Worm (Caenorhabditis elegans) whole organism, young adult: ENCODE measurements around the gene ztf-30.

Experiments used
- D2030.7 ChIP-seq: fragments of 200-800 bp; sonication (Bioruptor generic); IDR thresholded peaks from 2 replicates; pipeline ENCODE4 v1.3.6; 2022; ENCODE audit warnings: missing genetic modification reagents, missing genetic modification characterization, missing compliant biosample characterization
- F33H1.4 ChIP-seq: fragments of 200-800 bp; sonication (Bioruptor generic); IDR thresholded peaks from 2 replicates; pipeline ENCODE4 v1.3.6; 2022; ENCODE audit warnings: missing genetic modification reagents, missing genetic modification characterization, missing compliant biosample characterization
- F39B2.1 ChIP-seq: fragments of 200-800 bp; sonication (Bioruptor generic); IDR thresholded peaks from 2 replicates; pipeline ENCODE4 v1.3.6; 2022; ENCODE audit warnings: missing genetic modification reagents, missing genetic modification characterization, missing compliant biosample characterization
- F55B11.4 ChIP-seq: sonication (generic microtip); optimal IDR thresholded peaks from 2 replicates; lab custom pipeline; 2016; ENCODE audit warnings: missing compliant biosample characterization, missing genetic modification characterization, borderline replicate concordance; ENCODE audit not compliant: insufficient read depth
- K11D2.4 ChIP-seq: fragments of 200-800 bp; sonication (Bioruptor generic); IDR thresholded peaks from 2 replicates; pipeline ENCODE4 v1.3.6; 2022; ENCODE audit warnings: missing genetic modification reagents, missing genetic modification characterization, missing compliant biosample characterization
- Y53F4B.3 ChIP-seq: fragments of 200-800 bp; sonication (Bioruptor generic); IDR thresholded peaks from 2 replicates; pipeline ENCODE4 v1.3.6; 2022; ENCODE audit warnings: missing genetic modification reagents, missing genetic modification characterization, missing compliant biosample characterization
- Y53G8AR.9 ChIP-seq: fragments of 200-800 bp; sonication (Bioruptor generic); conservative IDR thresholded peaks from 2 replicates; pipeline ENCODE4 v1.3.6; 2022; ENCODE audit warnings: missing genetic modification reagents, missing genetic modification characterization, missing compliant biosample characterization
- Y79H2A.3 ChIP-seq: fragments of 200-800 bp; sonication (Bioruptor generic); conservative IDR thresholded peaks from 2 replicates; pipeline ENCODE4 v1.3.6; 2022; ENCODE audit warnings: missing genetic modification reagents, missing genetic modification characterization, missing compliant biosample characterization
- attf-3 ChIP-seq: fragments of 200-800 bp; sonication (Bioruptor generic); conservative IDR thresholded peaks from 2 replicates; pipeline ENCODE4 v1.3.6; 2022; ENCODE audit warnings: missing genetic modification reagents, missing genetic modification characterization, missing compliant biosample characterization
- attf-5 ChIP-seq: fragments of 200-800 bp; sonication (Bioruptor generic); optimal IDR thresholded peaks from 2 replicates; lab custom pipeline; 2018; ENCODE audit warnings: mild to moderate bottlenecking, missing genetic modification characterization, missing compliant biosample characterization
- ceh-100 ChIP-seq: fragments of 200-800 bp; sonication (Bioruptor generic); IDR thresholded peaks from 2 replicates; pipeline ENCODE4 v1.3.6; 2022; ENCODE audit warnings: missing genetic modification reagents, missing genetic modification characterization, missing compliant biosample characterization
- ceh-91 ChIP-seq: fragments of 200-800 bp; sonication (Bioruptor generic); IDR thresholded peaks from 2 replicates; pipeline ENCODE4 v1.3.6; 2022; ENCODE audit warnings: missing genetic modification reagents, missing genetic modification characterization, missing compliant biosample characterization
- dox-1 ChIP-seq: fragments of 200-800 bp; sonication (Bioruptor generic); IDR thresholded peaks from 2 replicates; pipeline ENCODE4 v1.3.6; 2022; ENCODE audit warnings: missing genetic modification reagents, missing genetic modification characterization, missing compliant biosample characterization
- dpl-1 ChIP-seq: fragments of 150-350 bp; optimal IDR thresholded peaks from 2 replicates; lab custom pipeline; 2014; ENCODE audit warnings: missing biosample characterization, missing genetic modification reagents, missing genetic modification characterization
- efl-1 ChIP-seq: fragments of 150-350 bp; optimal IDR thresholded peaks from 2 replicates; lab custom pipeline; 2014; ENCODE audit warnings: missing biosample characterization, missing genetic modification reagents, missing genetic modification characterization
- ekl-4 ChIP-seq: fragments of 200-800 bp; sonication (Bioruptor generic); IDR thresholded peaks from 2 replicates; pipeline ENCODE4 v1.3.6; 2022; ENCODE audit warnings: missing genetic modification reagents, missing genetic modification characterization, missing compliant biosample characterization
- fkh-3 ChIP-seq: sonication (generic microtip); optimal IDR thresholded peaks from 2 replicates; lab custom pipeline; 2016; ENCODE audit warnings: mild to moderate bottlenecking, missing genetic modification characterization, missing compliant biosample characterization
- hmg-1.2 ChIP-seq: fragments of 200-800 bp; sonication (Bioruptor generic); IDR thresholded peaks from 2 replicates; pipeline ENCODE4 v1.3.6; 2022; ENCODE audit warnings: missing genetic modification reagents, missing genetic modification characterization, missing compliant biosample characterization
- hmg-20 ChIP-seq: fragments of 200-800 bp; sonication (Bioruptor generic); IDR thresholded peaks from 2 replicates; pipeline ENCODE4 v1.3.6; 2022; ENCODE audit warnings: missing genetic modification reagents, missing genetic modification characterization, missing compliant biosample characterization
- hsf-1 ChIP-seq: fragments of 200-800 bp; sonication (Bioruptor generic); IDR thresholded peaks from 2 replicates; pipeline ENCODE4 v1.3.6; 2022; ENCODE audit warnings: missing genetic modification reagents, missing genetic modification characterization, missing compliant biosample characterization
- let-526 ChIP-seq: fragments of 200-800 bp; sonication (Bioruptor generic); IDR thresholded peaks from 2 replicates; pipeline ENCODE4 v1.3.6; 2022; ENCODE audit warnings: missing genetic modification reagents, missing genetic modification characterization, missing compliant biosample characterization
- lin-35 ChIP-seq, 3 experiments: fragments of 150-350 bp in 2 of 3; sonication (generic microtip) in 1 of 3; optimal IDR thresholded peaks; 2 replicates each; lab custom pipeline; 2014 to 2018; ENCODE audit warnings: missing biosample characterization in 3 of 3, missing genetic modification characterization in 3 of 3, missing genetic modification reagents in 3 of 3
- lin-40 ChIP-seq: sonication (generic microtip); optimal IDR thresholded peaks from 2 replicates; lab custom pipeline; 2016; ENCODE audit warnings: missing genetic modification characterization, mild to moderate bottlenecking, missing compliant biosample characterization, missing genotype, missing genetic modification reagents
- lin-54 ChIP-seq: fragments of 200-800 bp; sonication (Bioruptor generic); optimal IDR thresholded peaks from 2 replicates; lab custom pipeline; 2018; ENCODE audit warnings: mild to moderate bottlenecking, missing genetic modification characterization, missing compliant biosample characterization
- lir-1 ChIP-seq: fragments of 200-800 bp; sonication (Bioruptor generic); conservative IDR thresholded peaks from 2 replicates; pipeline ENCODE4 v1.3.6; 2022; ENCODE audit warnings: missing genetic modification reagents, missing genetic modification characterization, missing compliant biosample characterization
- lsl-1 ChIP-seq: fragments of 200-800 bp; sonication (Bioruptor generic); optimal IDR thresholded peaks from 2 replicates; lab custom pipeline; 2018; ENCODE audit warnings: mild to moderate bottlenecking, missing genetic modification characterization, moderate library complexity, missing compliant biosample characterization
- madf-3 ChIP-seq: fragments of 200-800 bp; sonication (Bioruptor generic); IDR thresholded peaks from 2 replicates; pipeline ENCODE4 v1.3.6; 2022; ENCODE audit warnings: missing genetic modification reagents, missing genetic modification characterization, missing compliant biosample characterization
- madf-6 ChIP-seq: fragments of 200-800 bp; sonication (Bioruptor generic); IDR thresholded peaks from 2 replicates; pipeline ENCODE4 v1.3.6; 2022; ENCODE audit warnings: missing genetic modification reagents, missing genetic modification characterization, missing compliant biosample characterization
- mcd-1 ChIP-seq: fragments of 200-800 bp; sonication (Bioruptor generic); IDR thresholded peaks from 2 replicates; pipeline ENCODE4 v1.3.6; 2022; ENCODE audit warnings: missing genetic modification reagents, missing genetic modification characterization, missing compliant biosample characterization
- pbrm-1 ChIP-seq: fragments of 200-800 bp; sonication (Bioruptor generic); IDR thresholded peaks from 2 replicates; pipeline ENCODE4 v1.3.6; 2022; ENCODE audit warnings: missing genetic modification reagents, missing genetic modification characterization, missing compliant biosample characterization
- pha-4 ChIP-seq: fragments of 150-350 bp; sonication (generic microtip); optimal IDR thresholded peaks from 2 replicates; lab custom pipeline; 2014; ENCODE audit warnings: missing biosample characterization, missing genetic modification reagents, missing genetic modification characterization
- rcor-1 ChIP-seq: fragments of 200-800 bp; sonication (Bioruptor generic); IDR thresholded peaks from 2 replicates; pipeline ENCODE4 v1.3.6; 2022; ENCODE audit warnings: missing genetic modification reagents, missing genetic modification characterization, missing compliant biosample characterization
- rpc-1 ChIP-seq, 2 experiments: fragments of 150-350 bp in 1 of 2; sonication (generic microtip) in 1 of 2; optimal IDR thresholded peaks; 2 replicates each; lab custom pipeline; 2014 to 2018; ENCODE audit warnings: missing biosample characterization in 1 of 2, missing genetic modification characterization in 1 of 2, missing genetic modification reagents in 1 of 2, missing genotype in 1 of 2
- snpc-3.4 ChIP-seq: sonication (generic microtip); optimal IDR thresholded peaks from 2 replicates; lab custom pipeline; 2017; ENCODE audit warnings: missing genetic modification characterization, mild to moderate bottlenecking, missing compliant biosample characterization, antibody characterized with exemption, moderate library complexity, missing genotype, missing genetic modification reagents
- somi-1 ChIP-seq: fragments of 200-800 bp; sonication (Bioruptor generic); optimal IDR thresholded peaks from 2 replicates; lab custom pipeline; 2018; ENCODE audit warnings: mild to moderate bottlenecking, missing genetic modification characterization, missing compliant biosample characterization
- tbp1 ChIP-seq: fragments of 200-800 bp; sonication (Bioruptor generic); optimal IDR thresholded peaks from 2 replicates; lab custom pipeline; 2018; ENCODE audit warnings: mild to moderate bottlenecking, missing genetic modification characterization, missing compliant biosample characterization
- tbx-9 ChIP-seq: sonication (generic microtip); optimal IDR thresholded peaks from 2 replicates; lab custom pipeline; 2016; ENCODE audit warnings: borderline replicate concordance, missing genetic modification characterization, inconsistent platforms, missing compliant biosample characterization
- unc-130 ChIP-seq: sonication (generic microtip); optimal IDR thresholded peaks from 2 replicates; lab custom pipeline; 2016; ENCODE audit warnings: missing genetic modification reagents, missing genetic modification characterization, missing compliant biosample characterization
- xnd-1 ChIP-seq: sonication (generic microtip); optimal IDR thresholded peaks from 2 replicates; lab custom pipeline; 2016; ENCODE audit warnings: missing genotype, missing genetic modification reagents, missing genetic modification characterization, missing compliant biosample characterization
- ztf-18 ChIP-seq: sonication (generic microtip); optimal IDR thresholded peaks from 2 replicates; lab custom pipeline; 2016; ENCODE audit warnings: missing genotype, mild to moderate bottlenecking, missing genetic modification characterization, missing compliant biosample characterization
- ztf-6 ChIP-seq: fragments of 200-800 bp; sonication (Bioruptor generic); IDR thresholded peaks from 2 replicates; pipeline ENCODE4 v1.3.6; 2022; ENCODE audit warnings: missing genetic modification reagents, missing genetic modification characterization, missing compliant biosample characterization

The ztf-30 gene

DNA sequence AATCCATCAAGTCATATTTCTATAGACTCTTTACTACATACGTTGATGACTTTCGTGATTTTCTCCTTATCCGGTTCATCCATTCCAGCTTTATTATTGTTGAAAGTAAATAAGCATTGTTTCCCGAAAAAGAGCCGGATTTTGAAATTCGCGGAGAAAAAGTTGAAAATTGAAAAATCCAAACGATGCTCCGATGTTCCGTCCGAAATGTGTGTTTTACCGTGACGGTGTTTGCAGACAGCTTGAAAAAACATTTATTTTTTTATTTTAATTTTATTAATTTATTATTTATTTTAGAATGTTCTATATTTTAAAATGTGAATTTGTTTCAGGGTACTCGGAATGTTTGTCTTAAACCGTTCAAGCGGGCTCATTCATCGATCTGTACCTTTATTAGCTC is 33.2 kb upstream of the ztf-30 start, which contains the start of gene dnj-10:
dnj-10 (plus strand) TSS at position 333 of the 400 bp plus-strand sequence.
- TF ChIP-seq attf-5 (GFP tag; lab: Kevin White, UChicago) (peak; percentile 61), attf-3 (GFP tag; lab: Robert Waterston, UW) (peak; percentile 88), lin-54 (peak; percentile 70), F33H1.4 (GFP tag; lab: Robert Waterston, UW) (peak; percentile 20; the same call in 1 of the 2 replicates), lir-1 (GFP tag; lab: Robert Waterston, UW) (no peak), hsf-1 (GFP tag; lab: Robert Waterston, UW) (peak; percentile 30; the same call in 1 of the 2 replicates), ekl-4 (GFP tag; lab: Robert Waterston, UW) (peak; percentile 37; the same call in 1 of the 2 replicates), dpl-1 (peak; percentile 47), Y53F4B.3 (GFP tag; lab: Robert Waterston, UW) (no peak), hmg-1.2 (GFP tag; lab: Robert Waterston, UW) (0 out of 2 replicates have a peak, but pooled peaks have one; percentile 31), Y53G8AR.9 (GFP tag; lab: Robert Waterston, UW) (0 out of 2 replicates have a peak, but pooled peaks have one; percentile 24), pha-4 (no peak), pbrm-1 (GFP tag; lab: Robert Waterston, UW) (0 out of 2 replicates have a peak, but pooled peaks have one; percentile 37), let-526 (GFP tag; lab: Robert Waterston, UW) (no peak), Y79H2A.3 (GFP tag; lab: Robert Waterston, UW) (peak; percentile 47; the same call in 1 of the 2 replicates), K11D2.4 (GFP tag; lab: Robert Waterston, UW) (no peak), efl-1 (GFP tag; lab: Kevin White, UChicago) (peak; percentile 24), snpc-3.4 (tag; lab: Kevin White, UChicago) (peak; percentile 28), hmg-20 (GFP tag; lab: Robert Waterston, UW) (no peak), tbp1 (GFP tag; lab: Kevin White, UChicago) (peak; percentile 10), mcd-1 (GFP tag; lab: Robert Waterston, UW) (peak; percentile 62), lin-40 (tag; lab: Kevin White, UChicago) (no peak), ztf-18 (peak; percentile 1), madf-6 (GFP tag; lab: Robert Waterston, UW) (peak; percentile 54), ztf-6 (GFP tag; lab: Robert Waterston, UW) (no peak), lin-35 (GFP tag; optimal IDR thresholded peaks at IDR 0.05; lab: Kevin White, UChicago) (peak in 1 of 3 experiments; percentile 79), ceh-100 (no peak), somi-1 (GFP tag; lab: Kevin White, UChicago) (no peak)
- TF ChIP-seq, all 124 proteins: peak for 18

DNA sequence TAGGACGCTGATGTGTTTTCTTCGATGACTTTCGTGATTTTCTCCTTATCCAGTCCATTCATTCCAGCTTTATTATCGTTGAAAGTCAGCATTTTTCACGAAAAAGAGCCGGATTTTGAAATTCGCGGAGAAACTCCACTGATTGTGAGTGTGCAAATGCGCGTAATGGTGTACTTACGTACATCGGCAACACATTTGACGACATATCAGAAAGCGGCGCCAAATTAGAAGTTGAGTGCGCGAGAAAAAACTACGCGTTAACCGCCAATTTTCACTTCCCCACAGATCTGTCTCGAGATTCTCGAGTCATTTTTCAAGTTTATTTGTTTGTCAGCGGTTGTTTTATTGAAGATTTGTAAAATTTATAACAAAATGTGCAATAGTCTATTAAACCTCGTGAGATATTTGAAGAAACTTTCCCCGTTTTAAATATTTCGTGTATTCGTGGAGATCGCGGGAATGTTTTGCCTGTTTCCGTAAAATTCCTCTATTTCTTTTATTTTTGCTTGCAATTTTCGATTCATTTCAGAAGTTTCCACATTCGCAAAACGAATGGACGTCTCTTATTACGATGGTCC is 30.8 kb upstream of the ztf-30 start, which contains the start of the genes polk-1 and gpr-1:
polk-1 (minus strand) TSS at position 186 of the 578 bp plus-strand sequence.
gpr-1 (plus strand) TSS at position 528 of the 578 bp plus-strand sequence.
- TF ChIP-seq efl-1 (GFP tag; lab: Kevin White, UChicago) = peak; percentile 89
- peak; percentile 10 for TF ChIP-seq tbp1 (GFP tag; lab: Kevin White, UChicago)
- TF ChIP-seq xnd-1 (tag; lab: Kevin White, UChicago) = peak; percentile 70
- no peak for TF ChIP-seq F55B11.4
- peak; percentile 74 for TF ChIP-seq dox-1 (GFP tag; lab: Robert Waterston, UW)
- TF ChIP-seq fkh-3 (tag; lab: Kevin White, UChicago) = no peak
- TF ChIP-seq snpc-3.4 (tag; lab: Kevin White, UChicago) = peak; percentile 63
- no peak for TF ChIP-seq unc-130
- TF ChIP-seq dpl-1 = peak; percentile 60
- TF ChIP-seq ceh-91 (GFP tag; lab: Robert Waterston, UW) = peak; percentile 74
- TF ChIP-seq ekl-4 (GFP tag; lab: Robert Waterston, UW) = 0 out of 2 replicates have a peak, but pooled peaks have one; percentile 16
- peak; percentile 59 for TF ChIP-seq lin-54
- no peak; the same call in 1 of the 2 replicates for TF ChIP-seq hmg-1.2 (GFP tag; lab: Robert Waterston, UW)
- peak; percentile 78 for TF ChIP-seq hsf-1 (GFP tag; lab: Robert Waterston, UW)
- peak; percentile 57 for TF ChIP-seq mcd-1 (GFP tag; lab: Robert Waterston, UW)
- no peak for TF ChIP-seq rpc-1 (optimal IDR thresholded peaks at IDR 0.05; lab: Kevin White, UChicago)
- no peak for TF ChIP-seq rpc-1 (tag; optimal IDR thresholded peaks at IDR 0.05; lab: Kevin White, UChicago)
- no peak for TF ChIP-seq tbx-9 (tag; lab: Kevin White, UChicago)
- TF ChIP-seq ztf-6 (GFP tag; lab: Robert Waterston, UW) = no peak
- TF ChIP-seq F39B2.1 (GFP tag; lab: Robert Waterston, UW) = no peak
- TF ChIP-seq lsl-1 = peak; percentile 61
- peak; percentile 69 for TF ChIP-seq F33H1.4 (GFP tag; lab: Robert Waterston, UW)
- peak in 1 of 3 experiments; percentile 65 for TF ChIP-seq lin-35 (GFP tag; optimal IDR thresholded peaks at IDR 0.05; lab: Kevin White, UChicago)
- peak; percentile 16; the same call in 1 of the 2 replicates for TF ChIP-seq rcor-1
- peak; percentile 76 for TF ChIP-seq D2030.7
- peak; percentile 59; the same call in 1 of the 2 replicates for TF ChIP-seq Y79H2A.3 (GFP tag; lab: Robert Waterston, UW)
- TF ChIP-seq attf-5 (GFP tag; lab: Kevin White, UChicago) = no peak
- peak; percentile 81 for TF ChIP-seq madf-3
- TF ChIP-seq attf-3 (GFP tag; lab: Robert Waterston, UW) = peak; percentile 53; the same call in 1 of the 2 replicates
- no peak for TF ChIP-seq pbrm-1 (GFP tag; lab: Robert Waterston, UW)
- TF ChIP-seq madf-6 (GFP tag; lab: Robert Waterston, UW) = peak; percentile 95
